Fruit fly (Drosophila melanogaster) whole organism, prepupa: Measurements from ENCODE around the gene CG43638.

ENCODE experiments used
- Blimp-1 ChIP-seq: fragments of 200-800 bp; sonication (Bioruptor generic); optimal IDR thresholded peaks from 3 replicates; lab custom pipeline; 2017; ENCODE audit warnings: missing biosample characterization, missing genetic modification characterization, mild to moderate bottlenecking, moderate library complexity, missing genetic modification reagents
- CG10631 ChIP-seq: fragments of 200-800 bp; sonication (Bioruptor generic); optimal IDR thresholded peaks from 2 replicates; lab custom pipeline; 2016; ENCODE audit warnings: missing biosample characterization, missing genetic modification characterization
- CG11762 ChIP-seq: fragments of 200-800 bp; sonication (Bioruptor generic); optimal IDR thresholded peaks from 3 replicates; lab custom pipeline; 2016; ENCODE audit warnings: missing biosample characterization, missing genetic modification characterization; ENCODE audit not compliant: insufficient read depth
- CG11902 ChIP-seq: fragments of 200-800 bp; sonication (Bioruptor generic); optimal IDR thresholded peaks from 3 replicates; lab custom pipeline; 2016; ENCODE audit warnings: missing biosample characterization, missing genetic modification characterization
- CG1621 ChIP-seq: fragments of 200-800 bp; sonication (Bioruptor generic); optimal IDR thresholded peaks from 3 replicates; lab custom pipeline; 2018; ENCODE audit warnings: missing biosample characterization, mild to moderate bottlenecking, missing genetic modification characterization
- CG16779 ChIP-seq: fragments of 200-800 bp; sonication (Bioruptor generic); optimal IDR thresholded peaks from 3 replicates; lab custom pipeline; 2017; ENCODE audit warnings: missing biosample characterization, mild to moderate bottlenecking, missing genetic modification characterization
- CG31627 ChIP-seq: fragments of 200-800 bp; sonication (Bioruptor generic); optimal IDR thresholded peaks from 3 replicates; lab custom pipeline; 2016; ENCODE audit warnings: missing biosample characterization, missing genetic modification characterization
- CG34406 ChIP-seq: fragments of 200-800 bp; sonication (Bioruptor generic); optimal IDR thresholded peaks from 3 replicates; lab custom pipeline; 2016; ENCODE audit warnings: missing biosample characterization, missing genetic modification characterization
- CG4318 ChIP-seq: fragments of 200-800 bp; sonication (Bioruptor generic); optimal IDR thresholded peaks from 3 replicates; lab custom pipeline; 2017; ENCODE audit warnings: missing biosample characterization, mild to moderate bottlenecking, missing genetic modification characterization
- CG6163 ChIP-seq: fragments of 200-800 bp; sonication (Bioruptor generic); IDR thresholded peaks from 3 replicates; pipeline ENCODE4 v1.3.6; 2022; ENCODE audit warnings: missing biosample characterization, missing genetic modification characterization
- CG6792 ChIP-seq: fragments of 200-800 bp; sonication (Bioruptor generic); optimal IDR thresholded peaks from 3 replicates; lab custom pipeline; 2016; ENCODE audit warnings: missing biosample characterization, missing genetic modification characterization
- CG6808 ChIP-seq: fragments of 200-800 bp; sonication (Bioruptor generic); optimal IDR thresholded peaks from 3 replicates; lab custom pipeline; 2017; ENCODE audit warnings: missing biosample characterization, missing genetic modification characterization, mild to moderate bottlenecking, moderate library complexity, missing genetic modification reagents
- CG7368 ChIP-seq: fragments of 200-800 bp; sonication (Bioruptor generic); optimal IDR thresholded peaks from 3 replicates; lab custom pipeline; 2016; ENCODE audit warnings: missing biosample characterization, missing genetic modification characterization
- CG8119 ChIP-seq: fragments of 200-800 bp; sonication (Bioruptor generic); IDR thresholded peaks from 3 replicates; pipeline ENCODE4 v1.3.6; 2022; ENCODE audit warnings: missing biosample characterization, missing genetic modification characterization
- CG8319 ChIP-seq: fragments of 200-800 bp; sonication (Bioruptor generic); optimal IDR thresholded peaks from 3 replicates; lab custom pipeline; 2016; ENCODE audit warnings: missing biosample characterization, missing genetic modification characterization
- CG8632 ChIP-seq: fragments of 200-800 bp; sonication (Bioruptor generic); optimal IDR thresholded peaks from 3 replicates; lab custom pipeline; 2016; ENCODE audit warnings: missing biosample characterization, missing genetic modification characterization
- CG9139 ChIP-seq: fragments of 200-800 bp; sonication (Bioruptor generic); optimal IDR thresholded peaks from 3 replicates; lab custom pipeline; 2017; ENCODE audit warnings: missing biosample characterization, mild to moderate bottlenecking, missing genetic modification characterization
- Eip75B ChIP-seq: fragments of 200-800 bp; sonication (Bioruptor generic); optimal IDR thresholded peaks from 3 replicates; lab custom pipeline; 2016; ENCODE audit warnings: missing biosample characterization, missing genetic modification characterization
- Eip78C ChIP-seq: fragments of 200-800 bp; sonication (Bioruptor generic); peaks from one replicate; lab custom pipeline; 2016; ENCODE audit warnings: missing biosample characterization, missing genetic modification characterization
- Ets21C ChIP-seq: fragments of 200-800 bp; sonication (Bioruptor generic); optimal IDR thresholded peaks from 3 replicates; lab custom pipeline; 2016; ENCODE audit warnings: missing biosample characterization, missing genetic modification characterization
- Ets96B ChIP-seq: fragments of 200-800 bp; optimal IDR thresholded peaks from 2 replicates; lab custom pipeline; 2019; ENCODE audit warnings: missing biosample characterization, mild to moderate bottlenecking, missing genetic modification characterization, moderate library complexity
- Gug ChIP-seq: fragments of 200-800 bp; sonication (Bioruptor generic); IDR thresholded peaks from 2 replicates; pipeline ENCODE4 v1.3.6; 2022; ENCODE audit warnings: missing biosample characterization, missing genetic modification characterization
- Hr38 ChIP-seq: sonication (Bioruptor generic); optimal IDR thresholded peaks from 2 replicates; lab custom pipeline; 2016; ENCODE audit warnings: missing biosample characterization, missing genetic modification characterization
- Hr39 ChIP-seq: fragments of 200-800 bp; sonication (Bioruptor generic); optimal IDR thresholded peaks from 2 replicates; lab custom pipeline; 2016; ENCODE audit warnings: missing biosample characterization, missing genetic modification characterization
- Hr4 ChIP-seq: fragments of 200-800 bp; sonication (Bioruptor generic); optimal IDR thresholded peaks from 3 replicates; lab custom pipeline; 2016; ENCODE audit warnings: missing biosample characterization, missing genetic modification characterization
- Met ChIP-seq: fragments of 200-800 bp; sonication (Bioruptor generic); optimal IDR thresholded peaks from 3 replicates; lab custom pipeline; 2016; ENCODE audit warnings: missing biosample characterization, missing genetic modification characterization
- OdsH ChIP-seq: fragments of 200-800 bp; sonication (Bioruptor generic); optimal IDR thresholded peaks from 3 replicates; lab custom pipeline; 2016; ENCODE audit warnings: missing biosample characterization, missing genetic modification characterization
- Smox ChIP-seq: fragments of 200-800 bp; sonication (Bioruptor generic); optimal IDR thresholded peaks from 3 replicates; lab custom pipeline; 2016; ENCODE audit warnings: missing biosample characterization, missing genetic modification characterization
- Sox14 ChIP-seq: fragments of 200-800 bp; sonication (Bioruptor generic); optimal IDR thresholded peaks from 3 replicates; lab custom pipeline; 2016; ENCODE audit warnings: missing biosample characterization, missing genetic modification characterization
- Sox15 ChIP-seq: fragments of 200-800 bp; sonication (Bioruptor generic); optimal IDR thresholded peaks from 3 replicates; lab custom pipeline; 2016; ENCODE audit warnings: missing biosample characterization, missing genetic modification characterization
- achi ChIP-seq: fragments of 200-800 bp; sonication (Bioruptor generic); optimal IDR thresholded peaks from 3 replicates; lab custom pipeline; 2016; ENCODE audit warnings: missing biosample characterization, missing genetic modification characterization
- acj6 ChIP-seq: fragments of 200-800 bp; sonication (Bioruptor generic); optimal IDR thresholded peaks from 3 replicates; lab custom pipeline; 2016; ENCODE audit warnings: missing biosample characterization, missing genetic modification characterization
- cyc ChIP-seq: fragments of 200-800 bp; sonication (Bioruptor generic); optimal IDR thresholded peaks from 3 replicates; lab custom pipeline; 2016; ENCODE audit warnings: missing biosample characterization, missing genetic modification characterization
- dac ChIP-seq: fragments of 200-800 bp; sonication (Bioruptor generic); optimal IDR thresholded peaks from 2 replicates; lab custom pipeline; 2017; ENCODE audit warnings: missing biosample characterization, mild to moderate bottlenecking, missing genetic modification characterization
- dsx ChIP-seq: fragments of 200-800 bp; optimal IDR thresholded peaks from 3 replicates; lab custom pipeline; 2019; ENCODE audit warnings: missing biosample characterization, mild to moderate bottlenecking, missing genetic modification characterization, moderate library complexity; ENCODE audit not compliant: poor library complexity, severe bottlenecking
- esn ChIP-seq: fragments of 200-800 bp; sonication (Bioruptor generic); optimal IDR thresholded peaks from 2 replicates; lab custom pipeline; 2016; ENCODE audit warnings: missing biosample characterization, mild to moderate bottlenecking, missing genetic modification characterization, moderate library complexity
- fd59A ChIP-seq: fragments of 200-800 bp; sonication (Bioruptor generic); optimal IDR thresholded peaks from 2 replicates; lab custom pipeline; 2017; ENCODE audit warnings: missing biosample characterization, mild to moderate bottlenecking, missing genetic modification characterization, missing genetic modification reagents
- fd85E ChIP-seq: fragments of 200-800 bp; sonication (Bioruptor generic); optimal IDR thresholded peaks from 3 replicates; lab custom pipeline; 2016; ENCODE audit warnings: missing biosample characterization, missing genetic modification characterization
- lz ChIP-seq: fragments of 200-800 bp; sonication (Bioruptor generic); optimal IDR thresholded peaks from 3 replicates; lab custom pipeline; 2016; ENCODE audit warnings: missing biosample characterization, missing genetic modification characterization
- net ChIP-seq: fragments of 200-800 bp; sonication (Bioruptor generic); optimal IDR thresholded peaks from 3 replicates; lab custom pipeline; 2016; ENCODE audit warnings: missing biosample characterization, missing genetic modification characterization
- pdm3 ChIP-seq: fragments of 200-800 bp; sonication (Bioruptor generic); optimal IDR thresholded peaks from 3 replicates; lab custom pipeline; 2016; ENCODE audit warnings: missing biosample characterization, missing genetic modification characterization
- salr ChIP-seq, 2 experiments: fragments of 200-800 bp; sonication (Bioruptor generic); optimal IDR thresholded peaks; 3 replicates each; lab custom pipeline; 2016 to 2018; ENCODE audit warnings: missing biosample characterization in 2 of 2, missing genetic modification characterization in 2 of 2, mild to moderate bottlenecking in 1 of 2
- spab ChIP-seq: fragments of 200-800 bp; sonication (Bioruptor generic); optimal IDR thresholded peaks from 2 replicates; lab custom pipeline; 2017; ENCODE audit warnings: missing biosample characterization, mild to moderate bottlenecking, missing genetic modification characterization, missing genetic modification reagents
- ss ChIP-seq, 2 experiments: fragments of 200-800 bp; sonication (Bioruptor generic); optimal IDR thresholded peaks; 2 replicates in 1 of 2; 3 replicates in 1 of 2; lab custom pipeline; 2017 to 2018; ENCODE audit warnings: mild to moderate bottlenecking in 2 of 2, missing biosample characterization in 2 of 2, missing genetic modification characterization in 2 of 2, moderate library complexity in 1 of 2
- svp ChIP-seq: fragments of 200-800 bp; sonication (Bioruptor generic); peaks from one replicate; lab custom pipeline; 2016; ENCODE audit warnings: missing biosample characterization, missing genetic modification characterization
- topi ChIP-seq: fragments of 200-800 bp; sonication (Bioruptor generic); optimal IDR thresholded peaks from 3 replicates; lab custom pipeline; 2016; ENCODE audit warnings: missing biosample characterization, missing genetic modification characterization
- vri ChIP-seq: fragments of 200-800 bp; sonication (Bioruptor generic); optimal IDR thresholded peaks from 3 replicates; lab custom pipeline; 2016; ENCODE audit warnings: missing biosample characterization, mild to moderate bottlenecking, missing genetic modification characterization

Gene CG43638

dm6 chr3L:12053695-12054094, 9.3 kb downstream of the CG43638 start (continued):
- TF ChIP-seq achi (GFP tag; lab: Kevin White, UChicago) (peak; percentile 64), CG8319 (GFP tag; lab: Kevin White, UChicago) (peak; percentile 60), Hr4 (GFP tag; lab: Kevin White, UChicago) (peak; percentile 39), CG11762 (GFP tag; lab: Kevin White, UChicago) (peak; percentile 69), CG10631 (GFP tag; lab: Kevin White, UChicago) (peak; percentile 74), Blimp-1 (peak; percentile 69), CG1621 (peak; percentile 55), fd85E (GFP tag; lab: Kevin White, UChicago) (peak; percentile 49), dsx (GFP tag; lab: Kevin White, UChicago) (peak; percentile 12), CG8119 (GFP tag; lab: Robert Waterston, UW) (peak; percentile 51), Gug (GFP tag; lab: Robert Waterston, UW) (no peak), Met (peak; percentile 95), CG6792 (GFP tag; lab: Kevin White, UChicago) (peak; percentile 80), salr (GFP tag; optimal IDR thresholded peaks at IDR 0.05; lab: Kevin White, UChicago) (no peak), Eip78C (peak; percentile 88), topi (peak; percentile 91), spab (GFP tag; lab: Kevin White, UChicago) (peak; percentile 16), CG6163 (GFP tag; lab: Robert Waterston, UW) (peak; percentile 85), svp (GFP tag; lab: Kevin White, UChicago) (peak; percentile 96), Smox (GFP tag; lab: Kevin White, UChicago) (peak; percentile 87), acj6 (GFP tag; lab: Kevin White, UChicago) (peak; percentile 78), CG31627 (GFP tag; lab: Kevin White, UChicago) (peak; percentile 93), CG11902 (GFP tag; lab: Kevin White, UChicago) (peak; percentile 68), dac (GFP tag; lab: Kevin White, UChicago) (no peak), fd59A (GFP tag; lab: Kevin White, UChicago) (peak; percentile 27), Ets96B (tag; lab: Kevin White, UChicago) (peak; percentile 27)

- peak; percentile 5 for TF ChIP-seq CG8632 (GFP tag; lab: Kevin White, UChicago)
- TF ChIP-seq cyc, result peak; percentile 52
- peak; percentile 32 for TF ChIP-seq CG6792 (GFP tag; lab: Kevin White, UChicago)
- TF ChIP-seq CG16779 (tag; lab: Kevin White, UChicago), result peak; percentile 27
- TF ChIP-seq CG11902 (GFP tag; lab: Kevin White, UChicago), result peak; percentile 47
- peak; percentile 60 for TF ChIP-seq Hr4 (GFP tag; lab: Kevin White, UChicago)
- TF ChIP-seq Sox15 (GFP tag; lab: Kevin White, UChicago), result peak; percentile 3
- TF ChIP-seq CG6163 (GFP tag; lab: Robert Waterston, UW), result peak; percentile 67
- peak; percentile 37 for TF ChIP-seq CG4318 (GFP tag; lab: Kevin White, UChicago)
- TF ChIP-seq Eip75B (GFP tag; lab: Kevin White, UChicago), result peak; percentile 66
- peak; percentile 14 for TF ChIP-seq Hr39
- peak; percentile 46 for TF ChIP-seq Sox14
- no peak for TF ChIP-seq vri (GFP tag; lab: Kevin White, UChicago)
- TF ChIP-seq lz (GFP tag; lab: Kevin White, UChicago), result peak; percentile 22
- TF ChIP-seq Gug (GFP tag; lab: Robert Waterston, UW), result peak; percentile 20; the same call in 1 of the 2 replicates
- peak; percentile 40 for TF ChIP-seq topi
- TF ChIP-seq CG34406 (GFP tag; lab: Kevin White, UChicago), result peak; percentile 3
- no peak for TF ChIP-seq Hr38 (GFP tag; lab: Kevin White, UChicago)
- TF ChIP-seq esn, result peak; percentile 44
- TF ChIP-seq achi (GFP tag; lab: Kevin White, UChicago), result peak; percentile 50
- peak; percentile 55 for TF ChIP-seq OdsH (GFP tag; lab: Kevin White, UChicago)
- TF ChIP-seq CG7368, result peak; percentile 56
- peak; percentile 4 for TF ChIP-seq Ets21C (GFP tag; lab: Kevin White, UChicago)
- peak; percentile 30 for TF ChIP-seq CG6808 (GFP tag; lab: Kevin White, UChicago)
- peak; percentile 55 for TF ChIP-seq net
- TF ChIP-seq ss (GFP tag; optimal IDR thresholded peaks at IDR 0.05; lab: Kevin White, UChicago), result no peak
- peak; percentile 36 for TF ChIP-seq pdm3 (GFP tag; lab: Kevin White, UChicago)
- TF ChIP-seq Ets96B (tag; lab: Kevin White, UChicago), result peak; percentile 53
- peak in 1 of 2 experiments; percentile 68 for TF ChIP-seq salr (GFP tag; optimal IDR thresholded peaks at IDR 0.05; lab: Kevin White, UChicago)
- no peak for TF ChIP-seq CG9139 (GFP tag; lab: Kevin White, UChicago)
- TF ChIP-seq fd59A (GFP tag; lab: Kevin White, UChicago), result peak; percentile 46
Observed at dm6 chr3L:12056286-12057178, 12.2 kb downstream of the CG43638 start.
